Fruit fly (Drosophila melanogaster): ENCODE data around the gene Ccdc56.

Ccdc56 gene

DNA sequence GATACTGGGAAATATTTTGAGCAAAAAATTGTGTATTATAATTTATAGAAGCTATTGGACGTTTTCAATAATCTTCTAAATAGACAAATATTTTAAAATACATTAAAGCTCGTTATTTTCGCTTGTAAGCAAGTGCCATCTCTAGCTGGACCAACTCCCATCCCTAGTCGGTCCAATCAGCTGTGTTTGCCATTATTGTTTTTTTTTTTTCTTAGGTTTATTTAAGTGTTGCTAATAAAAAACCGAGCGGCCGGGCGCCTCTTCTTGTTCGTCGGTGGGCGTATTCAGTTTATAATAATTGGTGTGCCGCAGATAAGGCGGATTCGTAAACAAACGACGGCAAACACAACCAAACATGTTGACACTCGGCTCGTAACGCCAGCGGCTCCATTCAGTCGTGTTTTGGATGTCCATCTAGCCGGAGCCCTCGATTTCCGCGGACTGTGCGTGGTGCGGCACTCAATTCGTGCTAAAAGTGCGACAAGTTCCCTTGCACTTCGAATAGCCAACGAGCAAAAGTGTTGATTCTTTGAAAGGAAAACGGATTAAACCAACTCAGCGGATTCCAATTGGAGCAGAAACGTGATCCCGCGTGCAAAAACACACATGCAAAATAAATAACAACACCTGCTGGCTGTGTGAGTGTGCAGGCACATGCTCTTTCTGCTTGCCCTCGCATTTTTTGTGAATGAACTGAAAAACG lies 24.8 kb upstream of the Ccdc56 start, which contains the start of gene Sugb (continued):
- peak; percentile 83 for TF ChIP-seq MBD-R2 (GFP tag; IDR thresholded peaks at IDR 0.05)
- peak; percentile 40 for TF ChIP-seq CG9609 (GFP tag; optimal IDR thresholded peaks at IDR 0.05)
- peak; percentile 18 for TF ChIP-seq cg (GFP tag; optimal IDR thresholded peaks at IDR 0.05)
- peak; percentile 55 for TF ChIP-seq NK7.1 (GFP tag; optimal IDR thresholded peaks at IDR 0.05)
- no peak for TF ChIP-seq CG5953 (GFP tag; IDR thresholded peaks at IDR 0.05)
- no peak for TF ChIP-seq prd (optimal IDR thresholded peaks at IDR 0.05)
- peak; percentile 70 for TF ChIP-seq prd (GFP tag; IDR thresholded peaks at IDR 0.05)
- no peak for TF ChIP-seq br (optimal IDR thresholded peaks at IDR 0.05)
- TF ChIP-seq sd (tag; optimal IDR thresholded peaks at IDR 0.05) = peak; percentile 36
- TF ChIP-seq vvl (GFP tag; IDR thresholded peaks at IDR 0.05) = peak; percentile 81
- no peak for TF ChIP-seq CG3726 (GFP tag; IDR thresholded peaks at IDR 0.05)
- TF ChIP-seq cwo (GFP tag; optimal IDR thresholded peaks at IDR 0.05) = no peak
- TF ChIP-seq vfl (GFP tag; optimal IDR thresholded peaks at IDR 0.05) = peak; percentile 15
- TF ChIP-seq CG8388 (GFP tag; optimal IDR thresholded peaks at IDR 0.05) = peak; percentile 36
- peak; percentile 34 for TF ChIP-seq chn (GFP tag; optimal IDR thresholded peaks at IDR 0.05)
- peak; percentile 59 for TF ChIP-seq odd (GFP tag; optimal IDR thresholded peaks at IDR 0.05)
- peak; percentile 71 for TF ChIP-seq Doc3 (GFP tag; IDR thresholded peaks at IDR 0.05; ENCODE audit: partially characterized antibody)
- TF ChIP-seq hkb (optimal IDR thresholded peaks at IDR 0.05) = no peak
- TF ChIP-seq hkb (GFP tag; IDR thresholded peaks at IDR 0.05) = peak; percentile 54
- TF ChIP-seq H2.0 (GFP tag; IDR thresholded peaks at IDR 0.05) = peak; percentile 21; the same call in 1 of the 2 replicates
- peak; percentile 39 for TF ChIP-seq CG34376 (GFP tag; optimal IDR thresholded peaks at IDR 0.05)
- no peak; the same call in 2 of the 3 replicates for TF ChIP-seq zen2 (GFP tag; IDR thresholded peaks at IDR 0.05; ENCODE audit: partially characterized antibody)
- no peak for TF ChIP-seq psq (GFP tag; optimal IDR thresholded peaks at IDR 0.05)
- peak; percentile 66 for TF ChIP-seq CG6854 (GFP tag; optimal IDR thresholded peaks at IDR 0.05)
- TF ChIP-seq Chrac-16 (GFP tag; optimal IDR thresholded peaks at IDR 0.05) = peak; percentile 41
- TF ChIP-seq CG2889 (GFP tag; IDR thresholded peaks at IDR 0.05) = no peak
- TF ChIP-seq mam (GFP tag; optimal IDR thresholded peaks at IDR 0.05) = peak; percentile 79
- TF ChIP-seq Sox100B (GFP tag; optimal IDR thresholded peaks at IDR 0.05) = peak; percentile 54
- no peak for TF ChIP-seq Lim3 (GFP tag; IDR thresholded peaks at IDR 0.05)
- no peak for TF ChIP-seq CG8359 (GFP tag; optimal IDR thresholded peaks at IDR 0.05; ENCODE audit: borderline replicate concordance)
- TF ChIP-seq maf-S (GFP tag; optimal IDR thresholded peaks at IDR 0.05) = peak; percentile 54
- TF ChIP-seq CG2712 (tag; optimal IDR thresholded peaks at IDR 0.05) = peak; percentile 20
- TF ChIP-seq Tbp (GFP tag; optimal IDR thresholded peaks at IDR 0.05) = no peak
- TF ChIP-seq Jarid2 (GFP tag; optimal IDR thresholded peaks at IDR 0.05) = peak; percentile 56
- peak; percentile 52 for TF ChIP-seq CG4617 (GFP tag; optimal IDR thresholded peaks at IDR 0.05; ENCODE audit: borderline replicate concordance)
- peak; percentile 80 for TF ChIP-seq PHDP (tag; optimal IDR thresholded peaks at IDR 0.05)
- TF ChIP-seq CG2129 (GFP tag; IDR thresholded peaks at IDR 0.05; ENCODE audit: partially characterized antibody) = peak; percentile 32
- TF ChIP-seq Bdp1 (GFP tag; optimal IDR thresholded peaks at IDR 0.05) = peak; percentile 35
- peak; percentile 9 for TF ChIP-seq CG2202 (tag; optimal IDR thresholded peaks at IDR 0.05)
- TF ChIP-seq CkIIα-i1 (GFP tag; IDR thresholded peaks at IDR 0.05) = no peak
- TF ChIP-seq gt (GFP tag; IDR thresholded peaks at IDR 0.05) = no peak
- TF ChIP-seq Dref (GFP tag; IDR thresholded peaks at IDR 0.05) = peak; percentile 42
- peak; percentile 7 for TF ChIP-seq Camta (GFP tag; optimal IDR thresholded peaks at IDR 0.05)
- TF ChIP-seq ems (GFP tag; optimal IDR thresholded peaks at IDR 0.05) = peak; percentile 85
- peak; percentile 30 for TF ChIP-seq CG18011 (GFP tag; optimal IDR thresholded peaks at IDR 0.05)
- TF ChIP-seq Mes4 (GFP tag; optimal IDR thresholded peaks at IDR 0.05) = peak; percentile 48
- TF ChIP-seq CG30431 (GFP tag; optimal IDR thresholded peaks at IDR 0.05) = no peak
- peak; percentile 39 for TF ChIP-seq dm (GFP tag; optimal IDR thresholded peaks at IDR 0.05)
- TF ChIP-seq fd3F (GFP tag; optimal IDR thresholded peaks at IDR 0.05) = peak; percentile 55
- TF ChIP-seq CG14014 (GFP tag; IDR thresholded peaks at IDR 0.05) = peak; percentile 50; the same call in 1 of the 2 replicates
- TF ChIP-seq D19A (tag; optimal IDR thresholded peaks at IDR 0.05) = peak; percentile 19

Data from whole organism, embryonic.